Worm (Caenorhabditis elegans) whole organism, mixed stage, embryonic: ENCODE results near the gene col-108.

Experiments used
- mab-5 ChIP-seq: fragments of 150-350 bp; optimal IDR thresholded peaks from 2 replicates; lab custom pipeline; 2014; ENCODE audit warnings: missing biosample characterization, missing genetic modification characterization
- nhr-12 ChIP-seq: fragments of 150-350 bp; optimal IDR thresholded peaks from 2 replicates; lab custom pipeline; 2014; ENCODE audit warnings: missing biosample characterization, missing genetic modification characterization
- nhr-28 ChIP-seq: fragments of 150-350 bp; optimal IDR thresholded peaks from 2 replicates; lab custom pipeline; 2014; ENCODE audit warnings: missing biosample characterization, missing genetic modification characterization
- pha-4 ChIP-seq: fragments of 150-350 bp; optimal IDR thresholded peaks from 2 replicates; lab custom pipeline; 2018; ENCODE audit warnings: missing biosample characterization, missing genetic modification reagents, missing genetic modification characterization
- sptf-1 ChIP-seq: sonication (generic microtip); optimal IDR thresholded peaks from 2 replicates; lab custom pipeline; 2017; ENCODE audit warnings: mild to moderate bottlenecking, missing genetic modification characterization, moderate library complexity, missing compliant biosample characterization
- ztf-11 ChIP-seq: fragments of 150-350 bp; optimal IDR thresholded peaks from 2 replicates; lab custom pipeline; 2014; ENCODE audit warnings: missing biosample characterization, missing genetic modification characterization

DNA sequence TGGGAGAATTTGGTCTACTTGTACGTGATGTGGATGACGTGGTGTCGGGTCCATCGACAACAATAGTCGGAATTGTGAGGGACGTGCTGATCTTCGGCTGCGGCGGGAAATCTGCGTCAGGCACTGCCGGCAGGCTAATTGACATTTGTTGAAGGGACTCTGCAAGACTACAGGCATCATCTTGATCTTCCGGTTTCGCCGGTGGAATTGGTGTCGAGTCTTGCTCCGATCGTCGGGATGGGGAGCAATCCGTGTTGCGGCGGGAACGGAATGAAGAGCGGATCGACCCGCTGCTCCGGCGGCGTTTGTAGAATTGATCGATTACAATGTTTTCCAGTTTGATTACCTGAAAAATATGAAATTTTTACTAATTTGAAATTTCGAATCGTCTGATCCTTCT lies 15.9 kb upstream of the col-108 start:
- TF ChIP-seq nhr-12 (tag; lab: Kevin White, UChicago) (no peak), ztf-11 (tag; lab: Kevin White, UChicago) (no peak), pha-4 (tag; lab: Kevin White, UChicago) (no peak), nhr-28 (tag; lab: Kevin White, UChicago) (no peak), sptf-1 (tag; lab: Kevin White, UChicago) (no peak), mab-5 (no peak)
